Worm (Caenorhabditis elegans) whole organism, late embryonic: ENCODE results near the gene mca-1.

ENCODE experiments used
- C08G9.2 ChIP-seq: sonication (generic microtip); optimal IDR thresholded peaks from 2 replicates; lab custom pipeline; 2016; ENCODE audit warnings: mild to moderate bottlenecking, missing genetic modification characterization, moderate library complexity, missing compliant biosample characterization
- F13H6.1 ChIP-seq: sonication (generic microtip); optimal IDR thresholded peaks from 2 replicates; lab custom pipeline; 2016; ENCODE audit warnings: missing genetic modification characterization, missing compliant biosample characterization
- K02D7.2 ChIP-seq: sonication (generic microtip); optimal IDR thresholded peaks from 2 replicates; lab custom pipeline; 2017; ENCODE audit warnings: mild to moderate bottlenecking, missing genetic modification characterization, missing compliant biosample characterization
- K09A11.1 ChIP-seq: sonication (generic microtip); optimal IDR thresholded peaks from 2 replicates; lab custom pipeline; 2017; ENCODE audit warnings: antibody characterized with exemption, mild to moderate bottlenecking, missing genetic modification characterization, missing compliant biosample characterization; ENCODE audit not compliant: insufficient read depth
- T23F11.4 ChIP-seq: fragments of 200-800 bp; sonication (Bioruptor generic); optimal IDR thresholded peaks from 2 replicates; lab custom pipeline; 2018; ENCODE audit warnings: mild to moderate bottlenecking, missing genetic modification characterization, missing compliant biosample characterization
- Y22D7AL.16 ChIP-seq: sonication (generic microtip); optimal IDR thresholded peaks from 2 replicates; lab custom pipeline; 2016; ENCODE audit warnings: missing genetic modification characterization, missing compliant biosample characterization
- ama-1 ChIP-seq: fragments of 150-350 bp; optimal IDR thresholded peaks from 2 replicates; lab custom pipeline; 2014
- ceh-19 ChIP-seq: fragments of 200-800 bp; sonication (Bioruptor generic); optimal IDR thresholded peaks from 2 replicates; lab custom pipeline; 2018; ENCODE audit warnings: mild to moderate bottlenecking, missing genetic modification characterization, missing compliant biosample characterization
- ceh-2 ChIP-seq: sonication (generic microtip); optimal IDR thresholded peaks from 2 replicates; lab custom pipeline; 2016; ENCODE audit warnings: missing genotype, missing genetic modification characterization, missing compliant biosample characterization
- ceh-24 ChIP-seq: sonication (generic microtip); optimal IDR thresholded peaks from 2 replicates; lab custom pipeline; 2016; ENCODE audit warnings: mild to moderate bottlenecking, missing genetic modification characterization, missing compliant biosample characterization
- ceh-30 ChIP-seq: fragments of 150-350 bp; optimal IDR thresholded peaks from 2 replicates; lab custom pipeline; 2014; ENCODE audit warnings: missing biosample characterization, missing genetic modification characterization
- ceh-31 ChIP-seq: sonication (generic microtip); optimal IDR thresholded peaks from 2 replicates; lab custom pipeline; 2016; ENCODE audit warnings: missing genetic modification characterization, missing compliant biosample characterization
- ceh-34 ChIP-seq: sonication (generic microtip); optimal IDR thresholded peaks from 2 replicates; lab custom pipeline; 2016; ENCODE audit warnings: mild to moderate bottlenecking, missing genetic modification characterization, missing compliant biosample characterization
- ceh-6 ChIP-seq: fragments of 200-800 bp; sonication (Bioruptor generic); optimal IDR thresholded peaks from 2 replicates; lab custom pipeline; 2018; ENCODE audit warnings: mild to moderate bottlenecking, missing genetic modification characterization, missing compliant biosample characterization
- che-1 ChIP-seq: sonication (generic microtip); optimal IDR thresholded peaks from 2 replicates; lab custom pipeline; 2016; ENCODE audit warnings: mild to moderate bottlenecking, missing genetic modification characterization, missing compliant biosample characterization
- elt-2 ChIP-seq: sonication (generic microtip); optimal IDR thresholded peaks from 2 replicates; lab custom pipeline; 2016; ENCODE audit warnings: missing genetic modification reagents, missing genetic modification characterization, missing compliant biosample characterization
- gmeb-2 ChIP-seq: sonication (generic microtip); optimal IDR thresholded peaks from 2 replicates; lab custom pipeline; 2016; ENCODE audit warnings: missing genetic modification characterization, inconsistent platforms, missing compliant biosample characterization
- hlh-13 ChIP-seq: fragments of 200-800 bp; sonication (Bioruptor generic); optimal IDR thresholded peaks from 2 replicates; lab custom pipeline; 2018; ENCODE audit warnings: mild to moderate bottlenecking, missing genetic modification characterization, missing compliant biosample characterization
- hlh-15 ChIP-seq: sonication (generic microtip); optimal IDR thresholded peaks from 2 replicates; lab custom pipeline; 2016; ENCODE audit warnings: missing genetic modification characterization, missing compliant biosample characterization
- lim-6 ChIP-seq: sonication (generic microtip); optimal IDR thresholded peaks from 2 replicates; lab custom pipeline; 2016; ENCODE audit warnings: missing genetic modification characterization, missing compliant biosample characterization
- lin-11 ChIP-seq: fragments of 200-800 bp; sonication (Bioruptor generic); optimal IDR thresholded peaks from 2 replicates; lab custom pipeline; 2018; ENCODE audit warnings: mild to moderate bottlenecking, missing genetic modification characterization, missing compliant biosample characterization
- madf-2 ChIP-seq: sonication (generic microtip); optimal IDR thresholded peaks from 2 replicates; lab custom pipeline; 2017; ENCODE audit warnings: missing genetic modification characterization, missing compliant biosample characterization
- nfya-1 ChIP-seq: sonication (generic microtip); optimal IDR thresholded peaks from 2 replicates; lab custom pipeline; 2017; ENCODE audit warnings: missing genetic modification characterization, mild to moderate bottlenecking, missing compliant biosample characterization, antibody characterized with exemption, moderate library complexity
- npax-4 ChIP-seq: sonication (generic microtip); optimal IDR thresholded peaks from 2 replicates; lab custom pipeline; 2016; ENCODE audit warnings: missing genetic modification characterization, missing compliant biosample characterization
- pax-1 ChIP-seq: fragments of 150-350 bp; optimal IDR thresholded peaks from 2 replicates; lab custom pipeline; 2014; ENCODE audit warnings: missing biosample characterization, missing genetic modification characterization
- pha-4 ChIP-seq: fragments of 150-350 bp; optimal IDR thresholded peaks from 2 replicates; lab custom pipeline; 2018; ENCODE audit warnings: missing biosample characterization, missing genetic modification reagents, missing genetic modification characterization
- sox-2 ChIP-seq: fragments of 200-800 bp; sonication (Bioruptor generic); IDR thresholded peaks from 2 replicates; pipeline ENCODE4 v1.3.6; 2022; ENCODE audit warnings: missing genetic modification reagents, missing genetic modification characterization, missing compliant biosample characterization
- unc-3 ChIP-seq, 2 experiments: fragments of 200-800 bp in 1 of 2; sonication (Bioruptor generic) in 1 of 2; sonication (generic microtip) in 1 of 2; conservative IDR thresholded peaks in 1 of 2; optimal IDR thresholded peaks in 1 of 2; 2 replicates each; pipeline versions ENCODE4 v1.3.6 to Lab custom; 2016 to 2022; ENCODE audit warnings: missing compliant biosample characterization in 2 of 2, missing genetic modification characterization in 2 of 2, missing genetic modification reagents in 1 of 2
- unc-55 ChIP-seq: sonication (generic microtip); optimal IDR thresholded peaks from 2 replicates; lab custom pipeline; 2017; ENCODE audit warnings: missing biosample characterization, missing genetic modification reagents, missing genetic modification characterization
- ztf-16 ChIP-seq: sonication (generic microtip); optimal IDR thresholded peaks from 2 replicates; lab custom pipeline; 2017; ENCODE audit warnings: missing genetic modification characterization, missing compliant biosample characterization

Gene mca-1

ce11 chrIV:9634848-9635247 is at the start of gene mca-1:
TSS of gene mca-1 (minus strand) at chrIV:9634948.
- no peak for TF ChIP-seq unc-55 (GFP tag; lab: Kevin White, UChicago)
- no peak for TF ChIP-seq ceh-2
- no peak for TF ChIP-seq ceh-31 (tag; lab: Kevin White, UChicago)
- no peak for TF ChIP-seq F13H6.1 (tag; lab: Kevin White, UChicago)
- no peak for TF ChIP-seq C08G9.2 (tag; lab: Kevin White, UChicago)
- no peak for TF ChIP-seq ama-1 (lab: Kevin White, UChicago)
- no peak for TF ChIP-seq ceh-24 (tag; lab: Kevin White, UChicago)
- TF ChIP-seq lim-6 (tag; lab: Kevin White, UChicago), result no peak

DNA sequence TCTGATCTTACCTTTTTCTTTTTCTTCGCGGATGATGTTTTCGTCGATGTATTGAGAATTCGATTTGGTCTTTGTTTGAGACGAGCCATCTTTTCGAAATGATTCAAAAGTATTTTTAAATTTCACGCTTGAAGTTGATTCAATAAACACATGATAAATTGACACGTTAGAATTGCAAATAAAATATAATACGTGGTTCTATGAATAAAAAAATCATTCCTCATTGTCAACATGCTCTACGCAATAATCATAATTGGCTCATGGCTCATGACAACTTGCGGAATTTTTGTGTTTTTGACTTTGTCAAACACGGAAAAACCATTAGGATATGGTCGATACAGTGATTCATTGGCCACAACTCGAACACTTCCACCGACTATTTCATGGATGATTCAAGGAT is 48.7 kb upstream of the mca-1 start, which contains the start of the genes htas-1 and ZK1251.3:
htas-1 (minus strand) TSS at position 101 of the 400 bp plus-strand sequence.
ZK1251.3 (plus strand) TSS at position 226 of the 400 bp plus-strand sequence.
- TF ChIP-seq ceh-31 (tag; lab: Kevin White, UChicago), result no peak
- TF ChIP-seq ceh-19 (GFP tag; lab: Kevin White, UChicago), result no peak
- no peak for TF ChIP-seq T23F11.4

DNA sequence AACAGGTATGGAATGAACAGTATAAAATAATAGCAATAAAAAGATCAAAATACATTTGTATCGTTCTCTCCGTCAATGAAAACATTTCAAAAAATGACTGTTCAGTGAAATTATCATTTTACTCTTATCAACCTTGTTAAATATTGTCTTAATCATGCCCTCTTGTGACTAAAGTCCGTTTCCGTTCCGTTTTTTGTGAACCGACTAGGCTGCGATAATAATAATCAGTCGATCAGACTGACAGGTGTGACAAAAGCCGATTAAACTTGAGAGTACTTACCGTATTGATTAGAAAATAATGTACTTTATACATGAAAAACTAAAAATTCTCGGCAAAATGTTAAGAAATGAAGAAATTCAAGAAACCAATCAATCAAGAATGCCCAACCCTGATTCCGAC is 47.8 kb upstream of the mca-1 start, which contains the start of gene ins-7:
ins-7 (minus strand) TSS at position 332 of the 400 bp plus-strand sequence.
- TF ChIP-seq T23F11.4 (no peak), sox-2 (no peak), lin-11 (tag; lab: Kevin White, UChicago) (no peak), K09A11.1 (no peak), nfya-1 (tag; lab: Kevin White, UChicago) (no peak), pax-1 (tag; lab: Kevin White, UChicago) (no peak), pha-4 (no peak), npax-4 (tag; lab: Kevin White, UChicago) (no peak), gmeb-2 (tag; lab: Kevin White, UChicago) (no peak), unc-3 (GFP tag; conservative IDR thresholded peaks at IDR 0.05; lab: Robert Waterston, UW) (no peak), unc-3 (tag; optimal IDR thresholded peaks at IDR 0.05; lab: Kevin White, UChicago) (no peak), che-1 (tag; lab: Kevin White, UChicago) (no peak), ceh-2 (no peak), hlh-15 (tag; lab: Kevin White, UChicago) (no peak), ceh-34 (no peak)

- TF ChIP-seq ceh-30 (tag; lab: Kevin White, UChicago), result no peak
- no peak for TF ChIP-seq npax-4 (tag; lab: Kevin White, UChicago)
- TF ChIP-seq, all 69 proteins: peak for 0
Observed at ce11 chrIV:9680841-9681240, 46.1 kb upstream of the mca-1 start, which contains the start of gene ins-8. TSS of gene ins-8 (minus strand) at chrIV:9680941.

ce11 chrIV:9679296-9679695 is 44.5 kb upstream of the mca-1 start:
- TF ChIP-seq elt-2 (tag; lab: Kevin White, UChicago) (peak; percentile 86), K09A11.1 (no peak)
- TF ChIP-seq, all 69 proteins: peak for 1

DNA sequence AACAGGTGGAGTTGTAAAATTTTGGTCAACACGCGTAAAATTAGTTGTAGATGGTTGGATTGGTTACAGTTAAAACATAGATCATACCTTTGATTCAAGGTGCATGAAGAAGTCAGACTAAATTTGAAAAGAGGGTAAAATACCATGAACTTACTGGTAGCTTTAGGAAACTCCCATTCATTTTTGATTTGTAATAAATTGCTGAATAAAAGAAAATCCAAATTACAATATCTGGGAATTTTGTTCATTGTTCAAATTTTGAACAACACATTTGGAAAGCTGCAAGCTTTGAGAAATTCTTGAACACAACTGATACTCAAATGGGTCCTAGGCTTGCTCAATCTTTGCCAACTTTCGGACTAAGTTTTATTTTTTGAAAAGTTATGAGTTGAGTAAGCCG is 43.3 kb upstream of the mca-1 start:
- TF ChIP-seq ceh-6 (GFP tag; lab: Kevin White, UChicago), result no peak
- no peak for TF ChIP-seq hlh-13 (GFP tag; lab: Kevin White, UChicago)
- no peak for TF ChIP-seq madf-2
- TF ChIP-seq pha-4, result no peak
- no peak for TF ChIP-seq sox-2
- TF ChIP-seq Y22D7AL.16 (tag; lab: Kevin White, UChicago), result no peak
- TF ChIP-seq ztf-16 (tag; lab: Kevin White, UChicago), result no peak
- no peak for TF ChIP-seq ama-1 (lab: Kevin White, UChicago)
- no peak for TF ChIP-seq K02D7.2 (tag; lab: Kevin White, UChicago)
- TF ChIP-seq, all 69 proteins: peak for 0
